Fruit fly (Drosophila melanogaster): ENCODE data around the gene Jhbp15.
A peak's percentile ranks its signal among the peaks of the same experiment; 100 is the strongest.

The Jhbp15 gene

dm6 chr3R:21025508-21025907, 25.3 kb downstream of the Jhbp15 start:
- TF ChIP-seq woc (GFP tag; optimal IDR thresholded peaks at IDR 0.05): no peak
- no peak for TF ChIP-seq tai (GFP tag; optimal IDR thresholded peaks at IDR 0.05)
- no peak for TF ChIP-seq OdsH (GFP tag; optimal IDR thresholded peaks at IDR 0.05)
- TF ChIP-seq GATAd (GFP tag; optimal IDR thresholded peaks at IDR 0.05): no peak
- TF ChIP-seq dl (GFP tag; optimal IDR thresholded peaks at IDR 0.05; ENCODE audit: insufficient read depth in 1 of 2, partially characterized antibody in 2 of 2): no peak
- no peak for TF ChIP-seq sage (GFP tag; optimal IDR thresholded peaks at IDR 0.05)

- TF ChIP-seq Mio (GFP tag; optimal IDR thresholded peaks at IDR 0.05) (no peak), Sp1 (GFP tag; optimal IDR thresholded peaks at IDR 0.05) (peak; percentile 72), Rel (GFP tag; optimal IDR thresholded peaks at IDR 0.05) (peak; percentile 84), Rel (tag; optimal IDR thresholded peaks at IDR 0.05) (no peak), Hr83 (GFP tag; optimal IDR thresholded peaks at IDR 0.05; ENCODE audit: poor library complexity, severe bottlenecking) (no peak), N (GFP tag; optimal IDR thresholded peaks at IDR 0.05) (no peak), usp (GFP tag; optimal IDR thresholded peaks at IDR 0.05) (no peak), Dfd (GFP tag; optimal IDR thresholded peaks at IDR 0.05) (no peak), Hr78 (GFP tag; optimal IDR thresholded peaks at IDR 0.05) (no peak), brk (GFP tag; optimal IDR thresholded peaks at IDR 0.05) (no peak), psq (GFP tag; optimal IDR thresholded peaks at IDR 0.05) (no peak), dmrt93B (GFP tag; optimal IDR thresholded peaks at IDR 0.05) (no peak), Vsx2 (GFP tag; optimal IDR thresholded peaks at IDR 0.05; ENCODE audit: partially characterized antibody) (no peak), Myc (optimal IDR thresholded peaks at IDR 0.05) (no peak), h (GFP tag; optimal IDR thresholded peaks at IDR 0.05) (no peak), Hnf4 (GFP tag; optimal IDR thresholded peaks at IDR 0.05) (no peak), ey (GFP tag; optimal IDR thresholded peaks at IDR 0.05) (no peak), sage (GFP tag; optimal IDR thresholded peaks at IDR 0.05) (peak; percentile 9), lola (GFP tag; optimal IDR thresholded peaks at IDR 0.05) (no peak), fru (GFP tag; optimal IDR thresholded peaks at IDR 0.05) (no peak), pan (optimal IDR thresholded peaks at IDR 0.05) (no peak), Dif (GFP tag; optimal IDR thresholded peaks at IDR 0.05; ENCODE audit: partially characterized antibody) (no peak), Abd-B (GFP tag; optimal IDR thresholded peaks at IDR 0.05) (no peak), GATAd (GFP tag; optimal IDR thresholded peaks at IDR 0.05) (no peak), dsf (GFP tag; optimal IDR thresholded peaks at IDR 0.05; ENCODE audit: borderline replicate concordance) (no peak), jim (GFP tag; optimal IDR thresholded peaks at IDR 0.05) (no peak), CG32264 (GFP tag; optimal IDR thresholded peaks at IDR 0.05) (no peak), Jra (GFP tag; optimal IDR thresholded peaks at IDR 0.05) (no peak), CG9705 (GFP tag; optimal IDR thresholded peaks at IDR 0.05) (no peak), rgr (GFP tag; optimal IDR thresholded peaks at IDR 0.05) (no peak), sv (GFP tag; optimal IDR thresholded peaks at IDR 0.05) (no peak), woc (GFP tag; optimal IDR thresholded peaks at IDR 0.05) (no peak), OdsH (GFP tag; optimal IDR thresholded peaks at IDR 0.05) (no peak), tai (GFP tag; optimal IDR thresholded peaks at IDR 0.05) (no peak), br (GFP tag; optimal IDR thresholded peaks at IDR 0.05) (peak; percentile 37), dl (GFP tag; optimal IDR thresholded peaks at IDR 0.05; ENCODE audit: insufficient read depth in 1 of 2, partially characterized antibody in 2 of 2) (no peak), foxo (GFP tag; optimal IDR thresholded peaks at IDR 0.05) (no peak), HLH106 (tag; optimal IDR thresholded peaks at IDR 0.05) (peak; percentile 9), CrebA (GFP tag; optimal IDR thresholded peaks at IDR 0.05; ENCODE audit: borderline replicate concordance) (peak; percentile 68)
Measured at dm6 chr3R:21023902-21024541, 26.8 kb downstream of the Jhbp15 start, which contains the start of gene peg. TSS of gene peg (minus strand) at chr3R:21024163.

Data from whole organism, wandering third instar larva.